Worm (Caenorhabditis elegans) whole organism, mixed stage, embryonic: Measurements from ENCODE around the gene scl-1.

ENCODE experiments used
- M03D4.4 ChIP-seq: sonication (generic microtip); optimal IDR thresholded peaks from 2 replicates; lab custom pipeline; 2017; ENCODE audit warnings: mild to moderate bottlenecking, missing genetic modification characterization, missing compliant biosample characterization
- blmp-1 ChIP-seq: fragments of 150-350 bp; optimal IDR thresholded peaks from 2 replicates; lab custom pipeline; 2014; ENCODE audit warnings: missing biosample characterization, missing genetic modification characterization
- ceh-39 ChIP-seq: fragments of 150-350 bp; optimal IDR thresholded peaks from 2 replicates; lab custom pipeline; 2014; ENCODE audit warnings: missing biosample characterization, missing genetic modification characterization
- ceh-43 ChIP-seq: fragments of 200-800 bp; sonication (Bioruptor generic); optimal IDR thresholded peaks from 2 replicates; lab custom pipeline; 2018; ENCODE audit warnings: mild to moderate bottlenecking, missing genetic modification characterization, moderate library complexity, missing compliant biosample characterization
- ceh-83 ChIP-seq: fragments of 200-800 bp; sonication (Bioruptor generic); optimal IDR thresholded peaks from 2 replicates; lab custom pipeline; 2018; ENCODE audit warnings: mild to moderate bottlenecking, missing genetic modification characterization, missing compliant biosample characterization
- ces-1 ChIP-seq: fragments of 150-350 bp; optimal IDR thresholded peaks from 2 replicates; lab custom pipeline; 2014; ENCODE audit warnings: missing biosample characterization, missing genetic modification reagents, missing genetic modification characterization
- cnd-1 ChIP-seq: fragments of 200-800 bp; sonication (Bioruptor generic); optimal IDR thresholded peaks from 2 replicates; lab custom pipeline; 2018; ENCODE audit warnings: mild to moderate bottlenecking, missing genetic modification characterization, missing compliant biosample characterization
- drap-1 ChIP-seq: fragments of 200-800 bp; sonication (Bioruptor generic); optimal IDR thresholded peaks from 3 replicates; lab custom pipeline; 2018; ENCODE audit warnings: mild to moderate bottlenecking, missing genetic modification characterization, missing compliant biosample characterization
- elt-3 ChIP-seq: fragments of 150-350 bp; optimal IDR thresholded peaks from 2 replicates; lab custom pipeline; 2014; ENCODE audit warnings: missing biosample characterization, missing genetic modification characterization
- flh-1 ChIP-seq: fragments of 200-800 bp; sonication (Bioruptor generic); optimal IDR thresholded peaks from 2 replicates; lab custom pipeline; 2018; ENCODE audit warnings: mild to moderate bottlenecking, missing genetic modification characterization, moderate library complexity, missing compliant biosample characterization
- ham-2 ChIP-seq: fragments of 200-800 bp; sonication (Bioruptor generic); optimal IDR thresholded peaks from 2 replicates; lab custom pipeline; 2018; ENCODE audit warnings: mild to moderate bottlenecking, missing genetic modification characterization, missing compliant biosample characterization
- hlh-1 ChIP-seq: fragments of 150-350 bp; optimal IDR thresholded peaks from 2 replicates; lab custom pipeline; 2014; ENCODE audit warnings: missing biosample characterization, missing genetic modification reagents, missing genetic modification characterization
- lin-13 ChIP-seq: fragments of 150-350 bp; optimal IDR thresholded peaks from 2 replicates; lab custom pipeline; 2014; ENCODE audit warnings: missing biosample characterization, missing genetic modification characterization
- lin-32 ChIP-seq: fragments of 200-800 bp; sonication (Bioruptor generic); optimal IDR thresholded peaks from 2 replicates; lab custom pipeline; 2018; ENCODE audit warnings: mild to moderate bottlenecking, missing genetic modification characterization, missing compliant biosample characterization
- lsy-2 ChIP-seq: fragments of 150-350 bp; optimal IDR thresholded peaks from 2 replicates; lab custom pipeline; 2014; ENCODE audit warnings: missing biosample characterization, missing genetic modification characterization
- mab-5 ChIP-seq: fragments of 150-350 bp; optimal IDR thresholded peaks from 2 replicates; lab custom pipeline; 2014; ENCODE audit warnings: missing biosample characterization, missing genetic modification characterization
- mep-1 ChIP-seq: fragments of 150-350 bp; optimal IDR thresholded peaks from 2 replicates; lab custom pipeline; 2017; ENCODE audit warnings: missing biosample characterization, missing genetic modification reagents, missing genetic modification characterization, inconsistent platforms
- mls-2 ChIP-seq: sonication (generic microtip); optimal IDR thresholded peaks from 2 replicates; lab custom pipeline; 2016; ENCODE audit warnings: mild to moderate bottlenecking, missing genetic modification characterization, moderate library complexity, missing compliant biosample characterization
- nhr-12 ChIP-seq: fragments of 150-350 bp; optimal IDR thresholded peaks from 2 replicates; lab custom pipeline; 2014; ENCODE audit warnings: missing biosample characterization, missing genetic modification characterization
- nhr-237 ChIP-seq: fragments of 150-350 bp; optimal IDR thresholded peaks from 2 replicates; lab custom pipeline; 2014; ENCODE audit warnings: missing biosample characterization, missing genetic modification characterization
- nhr-28 ChIP-seq: fragments of 150-350 bp; optimal IDR thresholded peaks from 2 replicates; lab custom pipeline; 2014; ENCODE audit warnings: missing biosample characterization, missing genetic modification characterization
- nhr-76 ChIP-seq: sonication (generic microtip); optimal IDR thresholded peaks from 2 replicates; lab custom pipeline; 2017; ENCODE audit warnings: missing biosample characterization, missing genetic modification characterization
- pha-4 ChIP-seq: fragments of 150-350 bp; optimal IDR thresholded peaks from 2 replicates; lab custom pipeline; 2018; ENCODE audit warnings: missing biosample characterization, missing genetic modification reagents, missing genetic modification characterization
- sem-2 ChIP-seq: fragments of 200-800 bp; sonication (Bioruptor generic); optimal IDR thresholded peaks from 2 replicates; lab custom pipeline; 2018; ENCODE audit warnings: mild to moderate bottlenecking, missing genetic modification characterization, missing compliant biosample characterization
- snpc-4 ChIP-seq: fragments of 150-350 bp; optimal IDR thresholded peaks from 2 replicates; lab custom pipeline; 2014; ENCODE audit warnings: missing biosample characterization, missing genetic modification characterization
- sptf-1 ChIP-seq: sonication (generic microtip); optimal IDR thresholded peaks from 2 replicates; lab custom pipeline; 2017; ENCODE audit warnings: mild to moderate bottlenecking, missing genetic modification characterization, moderate library complexity, missing compliant biosample characterization
- tbx-8 ChIP-seq: fragments of 200-800 bp; sonication (Bioruptor generic); optimal IDR thresholded peaks from 2 replicates; lab custom pipeline; 2018; ENCODE audit warnings: mild to moderate bottlenecking, missing genetic modification characterization, moderate library complexity, missing compliant biosample characterization
- unc-120 ChIP-seq: sonication (generic microtip); optimal IDR thresholded peaks from 2 replicates; lab custom pipeline; 2017; ENCODE audit warnings: missing genetic modification characterization, missing compliant biosample characterization; ENCODE audit not compliant: poor library complexity, severe bottlenecking
- unc-39 ChIP-seq: fragments of 150-350 bp; optimal IDR thresholded peaks from 2 replicates; lab custom pipeline; 2014; ENCODE audit warnings: missing biosample characterization, missing genetic modification characterization
- zip-8 ChIP-seq: fragments of 150-350 bp; optimal IDR thresholded peaks from 2 replicates; lab custom pipeline; 2014; ENCODE audit warnings: missing biosample characterization, missing genetic modification characterization
- ztf-11 ChIP-seq: fragments of 150-350 bp; optimal IDR thresholded peaks from 2 replicates; lab custom pipeline; 2014; ENCODE audit warnings: missing biosample characterization, missing genetic modification characterization

scl-1 gene

DNA sequence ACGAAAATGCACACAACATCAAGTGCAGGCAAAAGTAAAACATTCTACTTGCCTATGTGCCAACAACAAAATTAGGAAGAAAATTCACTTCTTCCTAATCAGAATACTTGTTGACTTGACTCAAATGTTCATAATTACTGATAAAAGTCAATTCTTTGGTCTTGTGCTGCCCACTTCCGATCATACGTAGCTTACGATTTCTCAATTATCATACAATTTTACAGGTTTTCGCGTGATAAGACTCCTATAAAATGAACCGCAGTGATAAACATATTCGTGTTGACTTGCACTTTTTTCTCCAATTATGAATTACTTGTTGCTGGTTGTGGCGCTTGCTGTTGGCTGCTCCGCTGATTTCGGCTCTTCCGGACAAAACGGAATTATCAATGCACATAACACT lies 1.3 kb downstream of the scl-1 start, which contains the start of gene scl-2:
scl-2 (plus strand) TSS at position 293 of the 400 bp plus-strand sequence.
- no peak for TF ChIP-seq ceh-39 (tag; lab: Kevin White, UChicago)
- TF ChIP-seq mep-1 (tag; lab: Kevin White, UChicago) = no peak
- TF ChIP-seq sem-2 (GFP tag; lab: Kevin White, UChicago) = no peak
- no peak for TF ChIP-seq lin-13 (tag; lab: Kevin White, UChicago)
- TF ChIP-seq nhr-28 (tag; lab: Kevin White, UChicago) = no peak
- TF ChIP-seq tbx-8 (GFP tag; lab: Kevin White, UChicago) = no peak
- no peak for TF ChIP-seq mab-5
- TF ChIP-seq ztf-11 (tag; lab: Kevin White, UChicago) = no peak
- TF ChIP-seq elt-3 (tag; lab: Kevin White, UChicago) = no peak
- no peak for TF ChIP-seq nhr-12 (tag; lab: Kevin White, UChicago)
- TF ChIP-seq blmp-1 (tag; lab: Kevin White, UChicago) = no peak
- no peak for TF ChIP-seq pha-4 (tag; lab: Kevin White, UChicago)
- TF ChIP-seq, all 35 proteins: peak for 0

DNA sequence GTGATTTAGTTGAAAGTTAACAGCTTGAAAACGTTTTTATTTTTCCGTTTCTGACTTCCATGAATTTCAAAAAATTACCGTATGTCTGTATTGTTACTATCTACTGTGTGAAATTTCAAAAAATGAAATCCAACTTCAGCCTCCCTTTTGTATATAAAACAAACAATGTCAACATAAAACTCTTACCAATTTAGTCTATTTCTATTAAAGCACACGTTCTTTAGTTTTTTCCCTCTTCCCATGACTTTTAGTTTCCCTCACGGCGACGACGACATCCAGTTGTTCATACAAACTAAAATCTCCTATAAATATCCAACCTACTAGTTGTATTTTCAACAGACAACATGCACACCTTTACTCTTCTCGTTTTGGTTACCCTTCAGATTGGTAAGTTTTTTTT lies 3.2 kb downstream of the scl-1 start, which contains the start of gene scl-3:
scl-3 (plus strand) TSS at position 301 of the 400 bp plus-strand sequence.
- TF ChIP-seq sptf-1 (tag; lab: Kevin White, UChicago) = no peak
- TF ChIP-seq lin-13 (tag; lab: Kevin White, UChicago) = no peak
- no peak for TF ChIP-seq ceh-83
- no peak for TF ChIP-seq nhr-76 (tag; lab: Kevin White, UChicago)
- TF ChIP-seq lsy-2 (tag; lab: Kevin White, UChicago) = no peak
- TF ChIP-seq cnd-1 (tag; lab: Kevin White, UChicago) = no peak
- no peak for TF ChIP-seq mls-2 (tag; lab: Kevin White, UChicago)
- TF ChIP-seq ceh-43 (GFP tag; lab: Kevin White, UChicago) = no peak
- no peak for TF ChIP-seq unc-120 (tag; lab: Kevin White, UChicago)
- TF ChIP-seq snpc-4 (tag; lab: Kevin White, UChicago) = no peak
- TF ChIP-seq tbx-8 (GFP tag; lab: Kevin White, UChicago) = no peak
- TF ChIP-seq ces-1 = no peak
- no peak for TF ChIP-seq nhr-12 (tag; lab: Kevin White, UChicago)
- no peak for TF ChIP-seq zip-8 (tag; lab: Kevin White, UChicago)

DNA sequence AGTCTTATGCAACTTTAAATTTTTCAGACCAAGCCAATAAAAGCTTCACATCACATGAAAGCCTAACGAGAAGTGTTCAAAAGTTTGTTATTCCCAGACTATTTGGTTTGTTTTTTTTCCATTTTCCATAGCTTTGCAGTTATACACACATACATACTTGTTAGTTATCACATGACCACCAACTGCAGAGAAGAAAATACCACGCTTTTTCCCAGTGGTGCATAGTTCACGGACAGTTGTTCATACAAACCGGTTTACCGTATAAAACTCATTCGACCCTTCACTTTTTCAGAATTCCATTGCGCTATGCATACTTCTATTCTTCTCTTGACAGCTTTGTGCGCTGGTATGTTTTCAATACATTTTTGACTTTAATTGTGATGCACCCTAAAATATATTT lies 7.6 kb downstream of the scl-1 start, which contains the start of gene scl-5:
scl-5 (plus strand) TSS at position 301 of the 400 bp plus-strand sequence.
- TF ChIP-seq tbx-8 (GFP tag; lab: Kevin White, UChicago) (no peak), pha-4 (tag; lab: Kevin White, UChicago) (no peak), hlh-1 (no peak), ceh-39 (tag; lab: Kevin White, UChicago) (no peak), M03D4.4 (tag; lab: Kevin White, UChicago) (no peak), sem-2 (GFP tag; lab: Kevin White, UChicago) (no peak), lsy-2 (tag; lab: Kevin White, UChicago) (no peak), blmp-1 (tag; lab: Kevin White, UChicago) (no peak), unc-39 (tag; lab: Kevin White, UChicago) (no peak), ham-2 (GFP tag; lab: Kevin White, UChicago) (no peak), drap-1 (GFP tag; lab: Kevin White, UChicago) (no peak), lin-13 (tag; lab: Kevin White, UChicago) (no peak), nhr-237 (tag; lab: Kevin White, UChicago) (no peak), lin-32 (GFP tag; lab: Kevin White, UChicago) (no peak), flh-1 (GFP tag; lab: Kevin White, UChicago) (no peak), cnd-1 (tag; lab: Kevin White, UChicago) (no peak)

DNA sequence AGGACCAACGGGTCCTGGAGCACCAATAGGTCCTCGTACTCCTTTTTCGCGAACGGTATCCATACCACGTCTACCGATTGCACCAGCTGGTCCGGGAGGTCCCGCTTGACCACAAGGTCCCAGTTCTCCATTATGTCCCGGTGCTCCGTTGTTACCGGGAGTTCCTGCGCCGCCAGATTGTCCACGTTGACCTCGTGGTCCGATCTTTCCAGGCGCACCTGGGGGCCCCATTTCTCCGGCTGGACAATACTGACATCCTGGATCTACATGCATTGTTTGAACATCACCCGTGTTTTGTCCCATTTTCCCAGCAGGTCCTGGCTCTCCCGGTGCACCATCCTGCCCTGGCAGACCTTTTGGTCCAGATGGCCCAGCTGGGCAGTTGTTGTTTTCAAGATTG lies 9.9 kb downstream of the scl-1 start:
- TF ChIP-seq nhr-237 (tag; lab: Kevin White, UChicago) (no peak), M03D4.4 (tag; lab: Kevin White, UChicago) (no peak)

DNA sequence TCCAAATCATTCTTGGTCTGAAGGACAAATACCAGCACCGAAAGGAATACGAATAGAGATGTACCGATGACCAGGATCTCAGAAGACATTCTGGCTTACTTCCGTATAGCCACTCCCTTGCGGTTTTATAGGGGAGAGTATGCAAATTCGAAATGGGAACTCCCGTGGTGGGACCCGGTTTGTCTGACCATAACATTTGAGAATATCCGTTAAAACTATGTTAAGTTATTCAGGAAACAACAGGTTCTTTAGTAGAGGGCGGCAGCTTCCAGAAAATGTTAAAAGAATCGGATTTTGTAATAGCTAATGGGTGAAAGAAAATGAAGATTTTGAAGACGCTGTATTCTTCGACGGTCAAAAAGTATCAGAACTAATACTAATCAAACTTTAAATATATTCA lies 11.1 kb downstream of the scl-1 start, which contains the start of gene col-131:
col-131 (minus strand) TSS at position 101 of the 400 bp plus-strand sequence.
- TF ChIP-seq nhr-12 (tag; lab: Kevin White, UChicago) (no peak), tbx-8 (GFP tag; lab: Kevin White, UChicago) (no peak), ztf-11 (tag; lab: Kevin White, UChicago) (no peak), pha-4 (tag; lab: Kevin White, UChicago) (no peak), ceh-83 (no peak), zip-8 (tag; lab: Kevin White, UChicago) (no peak), nhr-28 (tag; lab: Kevin White, UChicago) (no peak)
- TF ChIP-seq, all 35 proteins: peak for 0
